Worm (Caenorhabditis elegans) whole organism, young adult: Measurements from ENCODE around the gene pmk-2.

ENCODE experiments used
- B0261.1 ChIP-seq: sonication (generic microtip); optimal IDR thresholded peaks from 2 replicates; lab custom pipeline; 2016; ENCODE audit warnings: mild to moderate bottlenecking, missing genetic modification characterization, moderate library complexity, missing compliant biosample characterization
- K11D2.4 ChIP-seq: fragments of 200-800 bp; sonication (Bioruptor generic); IDR thresholded peaks from 2 replicates; pipeline ENCODE4 v1.3.6; 2022; ENCODE audit warnings: missing genetic modification reagents, missing genetic modification characterization, missing compliant biosample characterization
- Y56A3A.18 ChIP-seq: fragments of 200-800 bp; sonication (Bioruptor generic); IDR thresholded peaks from 2 replicates; pipeline ENCODE4 v1.3.6; 2022; ENCODE audit warnings: missing genetic modification reagents, missing genetic modification characterization, missing compliant biosample characterization
- ZK185.1 ChIP-seq: sonication (generic microtip); optimal IDR thresholded peaks from 2 replicates; lab custom pipeline; 2016; ENCODE audit warnings: mild to moderate bottlenecking, missing genetic modification characterization, missing compliant biosample characterization; ENCODE audit not compliant: poor library complexity, severe bottlenecking
- akir-1 ChIP-seq: fragments of 200-800 bp; sonication (Bioruptor generic); optimal IDR thresholded peaks from 2 replicates; lab custom pipeline; 2018; ENCODE audit warnings: mild to moderate bottlenecking, missing genetic modification characterization, moderate library complexity, missing compliant biosample characterization
- ama-1 ChIP-seq, 3 experiments: fragments of 150-350 bp in 1 of 3; sonication (generic microtip) in 2 of 3; optimal IDR thresholded peaks; 2 replicates each; lab custom pipeline; 2014 to 2018; ENCODE audit warnings: missing biosample characterization in 2 of 3, missing genetic modification characterization in 2 of 3, missing genetic modification reagents in 2 of 3
- atf-7 ChIP-seq: sonication (generic microtip); optimal IDR thresholded peaks from 2 replicates; lab custom pipeline; 2017; ENCODE audit warnings: mild to moderate bottlenecking, missing genetic modification characterization, missing compliant biosample characterization
- ccch-3 ChIP-seq: fragments of 200-800 bp; sonication (Bioruptor generic); optimal IDR thresholded peaks from 2 replicates; lab custom pipeline; 2018; ENCODE audit warnings: mild to moderate bottlenecking, missing genetic modification characterization, missing compliant biosample characterization
- ceh-58 ChIP-seq: fragments of 200-800 bp; sonication (Bioruptor generic); IDR thresholded peaks from 2 replicates; pipeline ENCODE4 v1.3.6; 2022; ENCODE audit warnings: missing genetic modification characterization, missing compliant biosample characterization
- ceh-79 ChIP-seq: sonication (generic microtip); optimal IDR thresholded peaks from 2 replicates; lab custom pipeline; 2017; ENCODE audit warnings: mild to moderate bottlenecking, missing genetic modification characterization, missing compliant biosample characterization
- die-1 ChIP-seq: sonication (generic microtip); optimal IDR thresholded peaks from 2 replicates; lab custom pipeline; 2016; ENCODE audit warnings: missing genotype, mild to moderate bottlenecking, missing genetic modification characterization, missing compliant biosample characterization
- dpff-1 ChIP-seq: sonication (generic microtip); optimal IDR thresholded peaks from 2 replicates; lab custom pipeline; 2017; ENCODE audit warnings: mild to moderate bottlenecking, missing genetic modification characterization, missing compliant biosample characterization
- egl-44 ChIP-seq: fragments of 200-800 bp; sonication (Bioruptor generic); IDR thresholded peaks from 2 replicates; pipeline ENCODE4 v1.3.6; 2022; ENCODE audit warnings: missing genetic modification reagents, missing genetic modification characterization, missing compliant biosample characterization
- ets-4 ChIP-seq: fragments of 200-800 bp; sonication (Bioruptor generic); optimal IDR thresholded peaks from 2 replicates; lab custom pipeline; 2018; ENCODE audit warnings: mild to moderate bottlenecking, missing genetic modification characterization, missing compliant biosample characterization
- hmg-1.2 ChIP-seq: fragments of 200-800 bp; sonication (Bioruptor generic); IDR thresholded peaks from 2 replicates; pipeline ENCODE4 v1.3.6; 2022; ENCODE audit warnings: missing genetic modification reagents, missing genetic modification characterization, missing compliant biosample characterization
- hmg-20 ChIP-seq: fragments of 200-800 bp; sonication (Bioruptor generic); IDR thresholded peaks from 2 replicates; pipeline ENCODE4 v1.3.6; 2022; ENCODE audit warnings: missing genetic modification reagents, missing genetic modification characterization, missing compliant biosample characterization
- hsf-1 ChIP-seq: fragments of 200-800 bp; sonication (Bioruptor generic); IDR thresholded peaks from 2 replicates; pipeline ENCODE4 v1.3.6; 2022; ENCODE audit warnings: missing genetic modification reagents, missing genetic modification characterization, missing compliant biosample characterization
- let-526 ChIP-seq: fragments of 200-800 bp; sonication (Bioruptor generic); IDR thresholded peaks from 2 replicates; pipeline ENCODE4 v1.3.6; 2022; ENCODE audit warnings: missing genetic modification reagents, missing genetic modification characterization, missing compliant biosample characterization
- lin-26 ChIP-seq: fragments of 200-800 bp; sonication (Bioruptor generic); IDR thresholded peaks from 2 replicates; pipeline ENCODE4 v1.3.6; 2022; ENCODE audit warnings: missing genetic modification reagents, missing genetic modification characterization, missing compliant biosample characterization
- lin-40 ChIP-seq: sonication (generic microtip); optimal IDR thresholded peaks from 2 replicates; lab custom pipeline; 2016; ENCODE audit warnings: missing genetic modification characterization, mild to moderate bottlenecking, missing compliant biosample characterization, missing genotype, missing genetic modification reagents
- lsl-1 ChIP-seq: fragments of 200-800 bp; sonication (Bioruptor generic); optimal IDR thresholded peaks from 2 replicates; lab custom pipeline; 2018; ENCODE audit warnings: mild to moderate bottlenecking, missing genetic modification characterization, moderate library complexity, missing compliant biosample characterization
- lsy-27 ChIP-seq: sonication (generic microtip); optimal IDR thresholded peaks from 2 replicates; lab custom pipeline; 2017; ENCODE audit warnings: missing genetic modification characterization, mild to moderate bottlenecking, missing compliant biosample characterization, antibody characterized with exemption, missing genotype, borderline replicate concordance; ENCODE audit not compliant: insufficient read depth
- madf-3 ChIP-seq: fragments of 200-800 bp; sonication (Bioruptor generic); IDR thresholded peaks from 2 replicates; pipeline ENCODE4 v1.3.6; 2022; ENCODE audit warnings: missing genetic modification reagents, missing genetic modification characterization, missing compliant biosample characterization
- madf-6 ChIP-seq: fragments of 200-800 bp; sonication (Bioruptor generic); IDR thresholded peaks from 2 replicates; pipeline ENCODE4 v1.3.6; 2022; ENCODE audit warnings: missing genetic modification reagents, missing genetic modification characterization, missing compliant biosample characterization
- mel-28 ChIP-seq: sonication (generic microtip); optimal IDR thresholded peaks from 2 replicates; lab custom pipeline; 2016; ENCODE audit warnings: borderline replicate concordance, mild to moderate bottlenecking, missing genetic modification characterization, missing compliant biosample characterization
- nfya-2 ChIP-seq: fragments of 200-800 bp; sonication (Bioruptor generic); IDR thresholded peaks from 2 replicates; pipeline ENCODE4 v1.3.6; 2022; ENCODE audit warnings: missing genetic modification reagents, missing genetic modification characterization, missing compliant biosample characterization
- nhr-179 ChIP-seq: sonication (generic microtip); optimal IDR thresholded peaks from 2 replicates; lab custom pipeline; 2016; ENCODE audit warnings: mild to moderate bottlenecking, missing genetic modification characterization, missing compliant biosample characterization
- nhr-80 ChIP-seq: sonication (generic microtip); optimal IDR thresholded peaks from 2 replicates; lab custom pipeline; 2016; ENCODE audit warnings: missing genetic modification characterization, missing compliant biosample characterization
- pbrm-1 ChIP-seq: fragments of 200-800 bp; sonication (Bioruptor generic); IDR thresholded peaks from 2 replicates; pipeline ENCODE4 v1.3.6; 2022; ENCODE audit warnings: missing genetic modification reagents, missing genetic modification characterization, missing compliant biosample characterization
- rcor-1 ChIP-seq: fragments of 200-800 bp; sonication (Bioruptor generic); IDR thresholded peaks from 2 replicates; pipeline ENCODE4 v1.3.6; 2022; ENCODE audit warnings: missing genetic modification reagents, missing genetic modification characterization, missing compliant biosample characterization
- rpc-1 ChIP-seq, 2 experiments: fragments of 150-350 bp in 1 of 2; sonication (generic microtip) in 1 of 2; optimal IDR thresholded peaks; 2 replicates each; lab custom pipeline; 2014 to 2018; ENCODE audit warnings: missing biosample characterization in 1 of 2, missing genetic modification characterization in 1 of 2, missing genetic modification reagents in 1 of 2, missing genotype in 1 of 2
- sea-2 ChIP-seq: fragments of 200-800 bp; sonication (Bioruptor generic); IDR thresholded peaks from 2 replicates; pipeline ENCODE4 v1.3.6; 2022; ENCODE audit warnings: missing genetic modification characterization, missing compliant biosample characterization
- tbx-9 ChIP-seq: sonication (generic microtip); optimal IDR thresholded peaks from 2 replicates; lab custom pipeline; 2016; ENCODE audit warnings: borderline replicate concordance, missing genetic modification characterization, inconsistent platforms, missing compliant biosample characterization
- unc-62 ChIP-seq: fragments of 150-350 bp; optimal IDR thresholded peaks from 2 replicates; lab custom pipeline; 2014; ENCODE audit warnings: missing biosample characterization, missing genetic modification reagents, missing genetic modification characterization
- zfh-2 ChIP-seq: fragments of 200-800 bp; sonication (Bioruptor generic); conservative IDR thresholded peaks from 2 replicates; pipeline ENCODE4 v1.3.6; 2022; ENCODE audit warnings: missing genetic modification reagents, missing genetic modification characterization, missing compliant biosample characterization
- zim-3 ChIP-seq: sonication (generic microtip); optimal IDR thresholded peaks from 2 replicates; lab custom pipeline; 2017; ENCODE audit warnings: mild to moderate bottlenecking, missing genetic modification characterization, moderate library complexity, missing compliant biosample characterization
- ztf-25 ChIP-seq: fragments of 200-800 bp; sonication (Bioruptor generic); IDR thresholded peaks from 2 replicates; pipeline ENCODE4 v1.3.6; 2022; ENCODE audit warnings: missing genetic modification reagents, missing genetic modification characterization, missing compliant biosample characterization
- ztf-26 ChIP-seq: sonication (generic microtip); optimal IDR thresholded peaks from 2 replicates; lab custom pipeline; 2017; ENCODE audit warnings: missing genetic modification characterization, missing compliant biosample characterization

Gene pmk-2

ce11 chrIV:8142735-8143550, at the start of gene pmk-2:
TSS of gene pmk-2 (plus strand) at chrIV:8143500.
- peak; percentile 18 for TF ChIP-seq nhr-80
- TF ChIP-seq akir-1 (GFP tag; lab: Kevin White, UChicago), result no peak
- peak; percentile 24; the same call in 1 of the 2 replicates for TF ChIP-seq hmg-1.2 (GFP tag; lab: Robert Waterston, UW)
- no peak for TF ChIP-seq hmg-20
- no peak for TF ChIP-seq let-526 (GFP tag; lab: Robert Waterston, UW)
- TF ChIP-seq zim-3, result no peak

ce11 chrIV:8096375-8096774, 46.9 kb upstream of the pmk-2 start:
- TF ChIP-seq B0261.1 (tag; lab: Kevin White, UChicago), result no peak
- TF ChIP-seq pbrm-1 (GFP tag; lab: Robert Waterston, UW), result no peak

ce11 chrIV:8099601-8100000, 43.7 kb upstream of the pmk-2 start, which contains the start of gene Y42H9AR.2:
TSS of gene Y42H9AR.2 (plus strand) at chrIV:8099901.
- TF ChIP-seq rpc-1 (optimal IDR thresholded peaks at IDR 0.05; lab: Kevin White, UChicago) (no peak), rpc-1 (tag; optimal IDR thresholded peaks at IDR 0.05; lab: Kevin White, UChicago) (no peak), die-1 (no peak), atf-7 (tag; lab: Kevin White, UChicago) (no peak), hsf-1 (GFP tag; lab: Robert Waterston, UW) (no peak), unc-62 (GFP tag; lab: Kevin White, UChicago) (no peak), mel-28 (tag; lab: Kevin White, UChicago) (no peak), lin-26 (no peak), zfh-2 (GFP tag; lab: Robert Waterston, UW) (no peak), ztf-25 (GFP tag; lab: Robert Waterston, UW) (no peak), rcor-1 (no peak), ccch-3 (GFP tag; lab: Kevin White, UChicago) (no peak), ceh-79 (no peak), ceh-58 (GFP tag; lab: Robert Waterston, UW) (no peak), sea-2 (GFP tag; lab: Robert Waterston, UW) (no peak), lsl-1 (GFP tag; lab: Kevin White, UChicago) (no peak), pbrm-1 (GFP tag; lab: Robert Waterston, UW) (no peak), nhr-179 (tag; lab: Kevin White, UChicago) (no peak), Y56A3A.18 (GFP tag; lab: Robert Waterston, UW) (no peak), dpff-1 (tag; lab: Kevin White, UChicago) (no peak), ama-1 (optimal IDR thresholded peaks at IDR 0.05; lab: Kevin White, UChicago) (no peak), ama-1 (GFP tag; optimal IDR thresholded peaks at IDR 0.05; lab: Kevin White, UChicago) (no peak)

- no peak for TF ChIP-seq tbx-9 (tag; lab: Kevin White, UChicago)
- no peak for TF ChIP-seq ets-4 (GFP tag; lab: Kevin White, UChicago)
- TF ChIP-seq sea-2 (GFP tag; lab: Robert Waterston, UW), result no peak
- no peak for TF ChIP-seq lin-26
Observed at ce11 chrIV:8102231-8102630, 41.1 kb upstream of the pmk-2 start, which contains the start of gene Y42H9AR.5. TSS of gene Y42H9AR.5 (plus strand) at chrIV:8102531.

ce11 chrIV:8103196-8103595, 40.1 kb upstream of the pmk-2 start:
- no peak for TF ChIP-seq egl-44
- peak; percentile 22 for TF ChIP-seq lin-40 (tag; lab: Kevin White, UChicago)
- TF ChIP-seq K11D2.4 (GFP tag; lab: Robert Waterston, UW), result no peak
- TF ChIP-seq madf-6 (GFP tag; lab: Robert Waterston, UW), result no peak
- TF ChIP-seq madf-3 (GFP tag; lab: Robert Waterston, UW), result no peak
- TF ChIP-seq nfya-2 (GFP tag; lab: Robert Waterston, UW), result no peak
- no peak for TF ChIP-seq ZK185.1 (tag; lab: Kevin White, UChicago)
- no peak for TF ChIP-seq lsy-27
- TF ChIP-seq ztf-26 (tag; lab: Kevin White, UChicago), result peak; percentile 16
